Worm (Caenorhabditis elegans) whole organism, L1 larva: ENCODE results near the gene ilys-5.

Experiments
- C16A3.4 ChIP-seq: fragments of 150-350 bp; optimal IDR thresholded peaks from 2 replicates; lab custom pipeline; 2014; ENCODE audit warnings: missing biosample characterization, missing genetic modification characterization
- Y116A8C.19 ChIP-seq: sonication (generic microtip); optimal IDR thresholded peaks from 2 replicates; lab custom pipeline; 2016; ENCODE audit warnings: missing compliant biosample characterization, missing genetic modification characterization, borderline replicate concordance
- aly-2 ChIP-seq: fragments of 150-350 bp; optimal IDR thresholded peaks from 2 replicates; lab custom pipeline; 2014; ENCODE audit warnings: missing biosample characterization, missing genetic modification characterization
- ceh-63 ChIP-seq: fragments of 200-800 bp; sonication (Bioruptor generic); optimal IDR thresholded peaks from 2 replicates; lab custom pipeline; 2018; ENCODE audit warnings: mild to moderate bottlenecking, missing genetic modification characterization, missing compliant biosample characterization
- ceh-82 ChIP-seq, 3 experiments: fragments of 150-350 bp in 1 of 3; sonication (generic microtip) in 2 of 3; optimal IDR thresholded peaks; 2 replicates each; lab custom pipeline; 2014 to 2017; ENCODE audit warnings: missing biosample characterization in 3 of 3, missing genetic modification characterization in 3 of 3
- ces-1 ChIP-seq: fragments of 150-350 bp; optimal IDR thresholded peaks from 2 replicates; lab custom pipeline; 2014; ENCODE audit warnings: missing biosample characterization, missing genetic modification reagents, missing genetic modification characterization
- efl-3 ChIP-seq: fragments of 200-800 bp; sonication (Bioruptor generic); optimal IDR thresholded peaks from 2 replicates; lab custom pipeline; 2018; ENCODE audit warnings: mild to moderate bottlenecking, missing genetic modification characterization, missing compliant biosample characterization
- fkh-4 ChIP-seq: sonication (generic microtip); optimal IDR thresholded peaks from 2 replicates; lab custom pipeline; 2016; ENCODE audit warnings: missing compliant biosample characterization, missing genetic modification characterization, borderline replicate concordance
- fos-1 ChIP-seq: fragments of 150-350 bp; optimal IDR thresholded peaks from 2 replicates; lab custom pipeline; 2014; ENCODE audit warnings: missing biosample characterization, missing genetic modification characterization
- isw-1 ChIP-seq: fragments of 200-800 bp; sonication (Bioruptor generic); IDR thresholded peaks from 2 replicates; pipeline ENCODE4 v1.3.6; 2022; ENCODE audit warnings: missing genetic modification characterization, missing compliant biosample characterization
- jun-1 ChIP-seq: fragments of 150-350 bp; optimal IDR thresholded peaks from 2 replicates; lab custom pipeline; 2014; ENCODE audit warnings: missing biosample characterization, missing genetic modification reagents, missing genetic modification characterization
- lin-13 ChIP-seq: fragments of 150-350 bp; optimal IDR thresholded peaks from 2 replicates; lab custom pipeline; 2014; ENCODE audit warnings: missing biosample characterization, missing genetic modification reagents, missing genetic modification characterization
- lin-15B ChIP-seq: fragments of 150-350 bp; sonication (generic microtip); optimal IDR thresholded peaks from 3 replicates; lab custom pipeline; 2014; ENCODE audit warnings: missing biosample characterization, missing genetic modification characterization
- lin-35 ChIP-seq, 2 experiments: fragments of 150-350 bp; optimal IDR thresholded peaks; 2 replicates each; lab custom pipeline; 2014; ENCODE audit warnings: missing biosample characterization in 2 of 2, missing genetic modification characterization in 2 of 2, missing genetic modification reagents in 2 of 2
- lin-39 ChIP-seq: fragments of 150-350 bp; optimal IDR thresholded peaks from 2 replicates; lab custom pipeline; 2014; ENCODE audit warnings: missing biosample characterization, missing genetic modification reagents, missing genetic modification characterization
- lir-3 ChIP-seq: sonication (generic microtip); optimal IDR thresholded peaks from 2 replicates; lab custom pipeline; 2016; ENCODE audit warnings: mild to moderate bottlenecking, missing genetic modification characterization, moderate library complexity, missing compliant biosample characterization; ENCODE audit not compliant: poor library complexity
- lsy-2 ChIP-seq, 2 experiments: fragments of 150-350 bp; optimal IDR thresholded peaks; 2 replicates each; lab custom pipeline; 2014; ENCODE audit warnings: missing biosample characterization in 2 of 2, missing genetic modification characterization in 2 of 2
- mdl-1 ChIP-seq, 2 experiments: fragments of 150-350 bp; optimal IDR thresholded peaks; 2 replicates each; lab custom pipeline; 2014 to 2017; ENCODE audit warnings: missing biosample characterization in 2 of 2, missing genetic modification characterization in 2 of 2, inconsistent platforms in 1 of 2
- nhr-20 ChIP-seq: sonication (generic microtip); optimal IDR thresholded peaks from 2 replicates; lab custom pipeline; 2016; ENCODE audit warnings: mild to moderate bottlenecking, missing genetic modification characterization, missing compliant biosample characterization
- nhr-237 ChIP-seq: fragments of 150-350 bp; optimal IDR thresholded peaks from 2 replicates; lab custom pipeline; 2014; ENCODE audit warnings: missing biosample characterization, missing genetic modification characterization
- nhr-71 ChIP-seq: sonication (generic microtip); optimal IDR thresholded peaks from 2 replicates; lab custom pipeline; 2016; ENCODE audit warnings: mild to moderate bottlenecking, missing genetic modification characterization, moderate library complexity, missing compliant biosample characterization
- nhr-77 ChIP-seq: fragments of 150-350 bp; optimal IDR thresholded peaks from 2 replicates; lab custom pipeline; 2014; ENCODE audit warnings: missing biosample characterization, missing genetic modification characterization
- nhr-85 ChIP-seq: sonication (generic microtip); peaks from one replicate; lab custom pipeline; 2016; ENCODE audit warnings: missing genetic modification characterization, inconsistent platforms, missing compliant biosample characterization
- nhr-90 ChIP-seq: sonication (generic microtip); optimal IDR thresholded peaks from 2 replicates; lab custom pipeline; 2016; ENCODE audit warnings: mild to moderate bottlenecking, missing genetic modification characterization, missing compliant biosample characterization; ENCODE audit not compliant: poor library complexity
- pag-3 ChIP-seq: sonication (generic microtip); optimal IDR thresholded peaks from 2 replicates; lab custom pipeline; 2017; ENCODE audit warnings: missing genetic modification characterization, mild to moderate bottlenecking, missing compliant biosample characterization, antibody characterized with exemption, borderline replicate concordance; ENCODE audit not compliant: insufficient read depth
- pax-3 ChIP-seq: fragments of 200-800 bp; sonication (Bioruptor generic); optimal IDR thresholded peaks from 2 replicates; lab custom pipeline; 2018; ENCODE audit warnings: mild to moderate bottlenecking, missing genetic modification characterization, moderate library complexity, missing compliant biosample characterization
- pqm-1 ChIP-seq: sonication (generic microtip); optimal IDR thresholded peaks from 3 replicates; lab custom pipeline; 2017; ENCODE audit warnings: missing biosample characterization, missing genetic modification characterization
- rnt-1 ChIP-seq: sonication (generic microtip); optimal IDR thresholded peaks from 2 replicates; lab custom pipeline; 2016; ENCODE audit warnings: mild to moderate bottlenecking, missing genetic modification characterization, moderate library complexity, missing compliant biosample characterization
- snu-23 ChIP-seq: sonication (generic microtip); optimal IDR thresholded peaks from 2 replicates; lab custom pipeline; 2016; ENCODE audit warnings: missing genetic modification characterization, missing compliant biosample characterization
- sox-4 ChIP-seq: sonication (generic microtip); optimal IDR thresholded peaks from 2 replicates; lab custom pipeline; 2016; ENCODE audit warnings: missing genetic modification characterization, missing compliant biosample characterization
- sptf-1 ChIP-seq: fragments of 150-350 bp; optimal IDR thresholded peaks from 2 replicates; lab custom pipeline; 2014; ENCODE audit warnings: missing biosample characterization, missing genetic modification characterization
- swsn-7 ChIP-seq: sonication (generic microtip); optimal IDR thresholded peaks from 2 replicates; lab custom pipeline; 2016; ENCODE audit warnings: missing genetic modification characterization, missing compliant biosample characterization
- tbx-2 ChIP-seq: sonication (generic microtip); optimal IDR thresholded peaks from 2 replicates; lab custom pipeline; 2016; ENCODE audit warnings: missing genetic modification characterization, missing compliant biosample characterization
- unc-62 ChIP-seq: fragments of 150-350 bp; optimal IDR thresholded peaks from 2 replicates; lab custom pipeline; 2014; ENCODE audit warnings: missing biosample characterization, missing genetic modification reagents, missing genetic modification characterization
- vab-15 ChIP-seq: sonication (generic microtip); optimal IDR thresholded peaks from 2 replicates; lab custom pipeline; 2017; ENCODE audit warnings: missing genotype, mild to moderate bottlenecking, missing genetic modification characterization, missing compliant biosample characterization
- xbp-1 ChIP-seq: sonication (generic microtip); optimal IDR thresholded peaks from 2 replicates; lab custom pipeline; 2016; ENCODE audit warnings: missing genetic modification characterization, missing compliant biosample characterization
- zag-1 ChIP-seq: fragments of 150-350 bp; optimal IDR thresholded peaks from 2 replicates; lab custom pipeline; 2014; ENCODE audit warnings: missing biosample characterization, missing genetic modification characterization
- zip-4 ChIP-seq: fragments of 200-800 bp; sonication (Bioruptor generic); optimal IDR thresholded peaks from 2 replicates; lab custom pipeline; 2018; ENCODE audit warnings: mild to moderate bottlenecking, missing genetic modification characterization, moderate library complexity, missing compliant biosample characterization

ilys-5 gene

ce11 chrX:6551073-6551652 is 14.5 kb upstream of the ilys-5 start (continued):
- TF ChIP-seq lin-39 (tag; lab: Kevin White, UChicago) (no peak), pqm-1 (no peak), lin-35 (GFP tag; optimal IDR thresholded peaks at IDR 0.05; lab: Kevin White, UChicago) (no peak), lsy-2 (tag; optimal IDR thresholded peaks at IDR 0.05; lab: Kevin White, UChicago) (no peak), snu-23 (GFP tag; lab: Kevin White, UChicago) (peak; percentile 46), zip-4 (no peak), xbp-1 (peak; percentile 10), nhr-71 (tag; lab: Kevin White, UChicago) (peak; percentile 9), ceh-63 (GFP tag; lab: Kevin White, UChicago) (no peak), lir-3 (no peak), isw-1 (GFP tag; lab: Robert Waterston, UW) (no peak), lin-13 (GFP tag; lab: Kevin White, UChicago) (no peak), pag-3 (no peak), ceh-82 (tag; optimal IDR thresholded peaks at IDR 0.05; lab: Kevin White, UChicago) (no peak), nhr-85 (tag; lab: Kevin White, UChicago) (peak; percentile 10), mdl-1 (tag; optimal IDR thresholded peaks at IDR 0.05; lab: Kevin White, UChicago) (no peak), vab-15 (tag; lab: Kevin White, UChicago) (no peak), pax-3 (tag; lab: Kevin White, UChicago) (no peak)

ce11 chrX:6543665-6544064 is 7.0 kb upstream of the ilys-5 start:
- TF ChIP-seq lsy-2 (tag; optimal IDR thresholded peaks at IDR 0.05; lab: Kevin White, UChicago) (no peak), Y116A8C.19 (tag; lab: Kevin White, UChicago) (no peak), lin-35 (GFP tag; optimal IDR thresholded peaks at IDR 0.05; lab: Kevin White, UChicago) (no peak), swsn-7 (tag; lab: Kevin White, UChicago) (no peak), fkh-4 (no peak), C16A3.4 (tag; lab: Kevin White, UChicago) (no peak), unc-62 (GFP tag; lab: Kevin White, UChicago) (no peak)

ce11 chrX:6542692-6543091 is 6.1 kb upstream of the ilys-5 start, which contains the start of gene T14E8.2:
T14E8.2 (plus strand) TSS chrX:6542992.
- no peak for TF ChIP-seq aly-2 (tag; lab: Kevin White, UChicago)
- TF ChIP-seq xbp-1 = no peak
- TF ChIP-seq jun-1 = no peak
- no peak for TF ChIP-seq nhr-237 (tag; lab: Kevin White, UChicago)
- no peak for TF ChIP-seq sptf-1
- no peak for TF ChIP-seq nhr-20 (tag; lab: Kevin White, UChicago)
- no peak for TF ChIP-seq sox-4
- no peak for TF ChIP-seq lin-39 (tag; lab: Kevin White, UChicago)
- TF ChIP-seq zip-4 = no peak
- TF ChIP-seq zag-1 (tag; lab: Kevin White, UChicago) = no peak
- no peak for TF ChIP-seq vab-15 (tag; lab: Kevin White, UChicago)
- no peak for TF ChIP-seq efl-3 (GFP tag; lab: Kevin White, UChicago)
- TF ChIP-seq nhr-77 (tag; lab: Kevin White, UChicago) = no peak
- no peak for TF ChIP-seq rnt-1 (tag; lab: Kevin White, UChicago)
- TF ChIP-seq fos-1 (tag; lab: Kevin White, UChicago) = no peak
- no peak for TF ChIP-seq ces-1
- TF ChIP-seq nhr-90 (tag; lab: Kevin White, UChicago) = no peak
- TF ChIP-seq lin-15B (tag; lab: Kevin White, UChicago) = no peak
- TF ChIP-seq tbx-2 (tag; lab: Kevin White, UChicago) = no peak
